Fruit fly (Drosophila melanogaster): Measurements from ENCODE around the gene CG9399.
A peak's percentile ranks its signal among the peaks of the same experiment; 100 is the strongest.

Gene CG9399

DNA sequence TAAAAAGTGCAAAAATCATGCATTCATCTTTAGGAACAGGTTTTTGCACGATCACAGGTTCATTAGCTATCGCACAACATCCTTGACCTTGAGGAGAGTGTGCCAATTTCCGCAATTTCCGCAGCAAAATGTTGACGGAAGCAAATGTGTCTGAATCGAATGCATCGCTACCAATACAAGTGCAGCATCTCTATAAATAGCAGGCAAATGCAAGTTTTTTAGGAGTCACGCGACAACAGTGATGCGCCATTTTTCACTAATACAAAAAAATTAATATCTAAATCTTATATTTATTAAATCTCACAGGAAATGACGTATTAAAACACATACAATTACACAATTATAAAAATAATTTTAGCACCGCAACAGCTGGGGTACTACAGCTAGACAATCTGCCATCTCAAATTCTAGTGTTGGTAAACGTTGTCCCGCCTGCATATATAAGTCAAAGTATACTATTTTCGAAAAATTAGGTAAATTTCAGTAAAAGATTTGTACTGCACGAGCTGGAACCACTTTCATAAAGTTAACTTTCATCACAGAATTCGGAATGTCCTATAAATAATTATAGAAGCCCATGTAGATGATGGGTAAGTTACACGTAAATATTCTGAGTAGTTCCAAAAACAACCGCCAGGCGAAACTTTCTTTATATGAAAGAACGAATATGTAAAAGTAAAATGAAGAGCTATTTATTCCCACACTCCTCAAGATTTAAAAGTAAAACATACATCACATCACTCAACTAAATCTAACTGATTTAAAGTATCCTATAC is at the start of gene CG9399 (continued):
- TF ChIP-seq slp2 (GFP tag; optimal IDR thresholded peaks at IDR 0.05) (peak; percentile 90), GATAe (GFP tag; conservative IDR thresholded peaks at IDR 0.05) (peak; percentile 90), Atf6 (GFP tag; IDR thresholded peaks at IDR 0.05) (peak; percentile 96), CG14441 (GFP tag; IDR thresholded peaks at IDR 0.05) (peak; percentile 98), br (optimal IDR thresholded peaks at IDR 0.05) (no peak), CG10431 (GFP tag; optimal IDR thresholded peaks at IDR 0.05) (peak; percentile 88), salm (tag; optimal IDR thresholded peaks at IDR 0.05) (peak; percentile 94), trem (tag; optimal IDR thresholded peaks at IDR 0.05) (peak; percentile 93), Meics (GFP tag; optimal IDR thresholded peaks at IDR 0.05) (peak; percentile 95), gsb (GFP tag; IDR thresholded peaks at IDR 0.05) (peak; percentile 94), ERR (GFP tag; optimal IDR thresholded peaks at IDR 0.05) (peak; percentile 82), Hr39 (optimal IDR thresholded peaks at IDR 0.05) (no peak), HLH3B (GFP tag; IDR thresholded peaks at IDR 0.05) (peak; percentile 98), CG11723 (GFP tag; optimal IDR thresholded peaks at IDR 0.05) (peak; percentile 95), CG2712 (tag; optimal IDR thresholded peaks at IDR 0.05) (peak; percentile 98), knrl (GFP tag; IDR thresholded peaks at IDR 0.05; ENCODE audit: partially characterized antibody) (peak; percentile 62), Spps (tag; optimal IDR thresholded peaks at IDR 0.05) (peak; percentile 94), CG6791 (GFP tag; IDR thresholded peaks at IDR 0.05; ENCODE audit: partially characterized antibody) (peak; percentile 42; the same call in 1 of the 3 replicates), CG1529 (GFP tag; optimal IDR thresholded peaks at IDR 0.05) (peak; percentile 96), dm (GFP tag; optimal IDR thresholded peaks at IDR 0.05) (peak; percentile 79), her (GFP tag; optimal IDR thresholded peaks at IDR 0.05) (peak; percentile 79), CG2116 (GFP tag; optimal IDR thresholded peaks at IDR 0.05) (peak; percentile 91), CG1603 (tag; optimal IDR thresholded peaks at IDR 0.05) (peak; percentile 83), pb (GFP tag; optimal IDR thresholded peaks at IDR 0.05) (peak; percentile 61), ac (GFP tag; optimal IDR thresholded peaks at IDR 0.05) (peak; percentile 72), btn (GFP tag; optimal IDR thresholded peaks at IDR 0.05) (peak; percentile 65), CG9876 (GFP tag; optimal IDR thresholded peaks at IDR 0.05) (peak; percentile 78), NfI (GFP tag; optimal IDR thresholded peaks at IDR 0.05) (peak; percentile 97), CG10321 (GFP tag; IDR thresholded peaks at IDR 0.05) (peak; percentile 83), CG17829 (tag; optimal IDR thresholded peaks at IDR 0.05) (peak; percentile 98), CG6765 (GFP tag; optimal IDR thresholded peaks at IDR 0.05) (peak; percentile 87), dmrt11E (tag; optimal IDR thresholded peaks at IDR 0.05) (peak; percentile 97), CG12219 (GFP tag; optimal IDR thresholded peaks at IDR 0.05) (peak; percentile 90), tna (GFP tag; IDR thresholded peaks at IDR 0.05; ENCODE audit: partially characterized antibody) (no peak), CG18764 (GFP tag; optimal IDR thresholded peaks at IDR 0.05) (peak; percentile 93), CG3995 (GFP tag; optimal IDR thresholded peaks at IDR 0.05) (peak; percentile 74), CG10274 (GFP tag; optimal IDR thresholded peaks at IDR 0.05) (peak; percentile 82), CG11560 (tag; IDR thresholded peaks at IDR 0.05) (peak; percentile 87), ems (GFP tag; optimal IDR thresholded peaks at IDR 0.05) (peak; percentile 94), al (GFP tag; IDR thresholded peaks at IDR 0.05) (peak; percentile 95), lov (optimal IDR thresholded peaks at IDR 0.05) (no peak), lov (GFP tag; IDR thresholded peaks at IDR 0.05) (peak; percentile 98), ash1 (GFP tag; optimal IDR thresholded peaks at IDR 0.05) (peak; percentile 84), sens-2 (GFP tag; IDR thresholded peaks at IDR 0.05) (peak; percentile 97), Drgx (GFP tag; IDR thresholded peaks at IDR 0.05) (peak; percentile 97), yki (optimal IDR thresholded peaks at IDR 0.05) (no peak), da (GFP tag; optimal IDR thresholded peaks at IDR 0.05) (peak; percentile 86), en (GFP tag; optimal IDR thresholded peaks at IDR 0.05) (peak; percentile 69), Mrtf (GFP tag; IDR thresholded peaks at IDR 0.05) (peak; percentile 98), caup (GFP tag; optimal IDR thresholded peaks at IDR 0.05; ENCODE audit: severe bottlenecking) (peak; percentile 95), wdn (GFP tag; IDR thresholded peaks at IDR 0.05) (peak; percentile 92)

Measured in whole organism, embryonic.